Worm (Caenorhabditis elegans) whole organism, L1 larva: ENCODE measurements around the gene mgl-1.
A peak's percentile ranks its signal among the peaks of the same experiment; 100 is the strongest.

ENCODE experiments used
- C04F5.9 ChIP-seq: sonication (generic microtip); optimal IDR thresholded peaks from 2 replicates; lab custom pipeline; 2016; ENCODE audit warnings: missing genetic modification characterization, missing compliant biosample characterization
- C16A3.4 ChIP-seq: fragments of 150-350 bp; optimal IDR thresholded peaks from 2 replicates; lab custom pipeline; 2014; ENCODE audit warnings: missing biosample characterization, missing genetic modification characterization
- C34B4.2 ChIP-seq: sonication (generic microtip); optimal IDR thresholded peaks from 2 replicates; lab custom pipeline; 2017; ENCODE audit warnings: mild to moderate bottlenecking, missing genetic modification characterization, missing compliant biosample characterization
- ama-1 ChIP-seq: fragments of 150-350 bp; optimal IDR thresholded peaks from 2 replicates; lab custom pipeline; 2014
- ceh-82 ChIP-seq, 3 experiments: fragments of 150-350 bp in 1 of 3; sonication (generic microtip) in 2 of 3; optimal IDR thresholded peaks; 2 replicates each; lab custom pipeline; 2014 to 2017; ENCODE audit warnings: missing biosample characterization in 3 of 3, missing genetic modification characterization in 3 of 3
- ceh-90 ChIP-seq: sonication (generic microtip); optimal IDR thresholded peaks from 2 replicates; lab custom pipeline; 2016; ENCODE audit warnings: missing genetic modification characterization, missing compliant biosample characterization
- dpl-1 ChIP-seq, 3 experiments: fragments of 150-350 bp in 2 of 3; sonication (generic microtip) in 1 of 3; optimal IDR thresholded peaks; 2 replicates each; lab custom pipeline; 2014 to 2017; ENCODE audit warnings: missing biosample characterization in 3 of 3, missing genetic modification characterization in 3 of 3, missing genetic modification reagents in 3 of 3
- dsc-1 ChIP-seq: sonication (generic microtip); optimal IDR thresholded peaks from 2 replicates; lab custom pipeline; 2016; ENCODE audit warnings: mild to moderate bottlenecking, missing genetic modification characterization, missing compliant biosample characterization
- efl-1 ChIP-seq, 4 experiments: fragments of 150-350 bp; optimal IDR thresholded peaks in 3 of 4; peaks in 1 of 4; 1 replicate in 1 of 4; 2 replicates in 3 of 4; lab custom pipeline; 2014; ENCODE audit warnings: missing biosample characterization in 2 of 4, missing genetic modification characterization in 2 of 4, missing genetic modification reagents in 2 of 4
- efl-3 ChIP-seq: fragments of 200-800 bp; sonication (Bioruptor generic); optimal IDR thresholded peaks from 2 replicates; lab custom pipeline; 2018; ENCODE audit warnings: mild to moderate bottlenecking, missing genetic modification characterization, missing compliant biosample characterization
- elt-2 ChIP-seq: sonication (generic microtip); optimal IDR thresholded peaks from 2 replicates; lab custom pipeline; 2016; ENCODE audit warnings: missing genetic modification characterization, mild to moderate bottlenecking, inconsistent platforms, missing compliant biosample characterization, missing genetic modification reagents
- elt-3 ChIP-seq, 6 experiments: fragments of 150-350 bp in 1 of 6; sonication (generic microtip); optimal IDR thresholded peaks; 2 replicates each; lab custom pipeline; 2017 to 2018; ENCODE audit warnings: missing biosample characterization in 6 of 6, missing genetic modification characterization in 6 of 6, inconsistent platforms in 1 of 6
- fkh-8 ChIP-seq: sonication (generic microtip); optimal IDR thresholded peaks from 2 replicates; lab custom pipeline; 2016; ENCODE audit warnings: mild to moderate bottlenecking, missing genetic modification characterization, missing compliant biosample characterization
- fos-1 ChIP-seq: fragments of 150-350 bp; optimal IDR thresholded peaks from 2 replicates; lab custom pipeline; 2014; ENCODE audit warnings: missing biosample characterization, missing genetic modification characterization
- hlh-4 ChIP-seq: sonication (generic microtip); optimal IDR thresholded peaks from 2 replicates; lab custom pipeline; 2016; ENCODE audit warnings: mild to moderate bottlenecking, missing genetic modification characterization, missing compliant biosample characterization
- irx-1 ChIP-seq: sonication (generic microtip); optimal IDR thresholded peaks from 2 replicates; lab custom pipeline; 2016; ENCODE audit warnings: missing genetic modification characterization, missing compliant biosample characterization
- isw-1 ChIP-seq: fragments of 200-800 bp; sonication (Bioruptor generic); IDR thresholded peaks from 2 replicates; pipeline ENCODE4 v1.3.6; 2022; ENCODE audit warnings: missing genetic modification characterization, missing compliant biosample characterization
- jun-1 ChIP-seq: fragments of 150-350 bp; optimal IDR thresholded peaks from 2 replicates; lab custom pipeline; 2014; ENCODE audit warnings: missing biosample characterization, missing genetic modification reagents, missing genetic modification characterization
- lin-15B ChIP-seq: fragments of 150-350 bp; sonication (generic microtip); optimal IDR thresholded peaks from 3 replicates; lab custom pipeline; 2014; ENCODE audit warnings: missing biosample characterization, missing genetic modification characterization
- mdl-1 ChIP-seq, 2 experiments: fragments of 150-350 bp; optimal IDR thresholded peaks; 2 replicates each; lab custom pipeline; 2014 to 2017; ENCODE audit warnings: missing biosample characterization in 2 of 2, missing genetic modification characterization in 2 of 2, inconsistent platforms in 1 of 2
- mef-2 ChIP-seq: fragments of 150-350 bp; optimal IDR thresholded peaks from 2 replicates; lab custom pipeline; 2014; ENCODE audit warnings: missing biosample characterization, missing genetic modification characterization
- mep-1 ChIP-seq: fragments of 150-350 bp; optimal IDR thresholded peaks from 2 replicates; lab custom pipeline; 2014; ENCODE audit warnings: missing biosample characterization, missing genetic modification characterization
- nhr-12 ChIP-seq: sonication (generic microtip); optimal IDR thresholded peaks from 2 replicates; lab custom pipeline; 2017; ENCODE audit warnings: missing biosample characterization, missing genetic modification characterization
- nhr-19 ChIP-seq: fragments of 200-800 bp; sonication (Bioruptor generic); conservative IDR thresholded peaks from 2 replicates; pipeline ENCODE4 v1.3.6; 2022; ENCODE audit warnings: missing genetic modification characterization, missing compliant biosample characterization
- nhr-20 ChIP-seq: sonication (generic microtip); optimal IDR thresholded peaks from 2 replicates; lab custom pipeline; 2016; ENCODE audit warnings: mild to moderate bottlenecking, missing genetic modification characterization, missing compliant biosample characterization
- nhr-28 ChIP-seq: fragments of 150-350 bp; optimal IDR thresholded peaks from 2 replicates; lab custom pipeline; 2014; ENCODE audit warnings: missing biosample characterization, missing genetic modification characterization
- nhr-47 ChIP-seq: sonication (generic microtip); optimal IDR thresholded peaks from 2 replicates; lab custom pipeline; 2016; ENCODE audit warnings: mild to moderate bottlenecking, missing genetic modification characterization, moderate library complexity, missing compliant biosample characterization
- nhr-71 ChIP-seq: sonication (generic microtip); optimal IDR thresholded peaks from 2 replicates; lab custom pipeline; 2016; ENCODE audit warnings: mild to moderate bottlenecking, missing genetic modification characterization, moderate library complexity, missing compliant biosample characterization
- nhr-76 ChIP-seq: sonication (generic microtip); optimal IDR thresholded peaks from 2 replicates; lab custom pipeline; 2017; ENCODE audit warnings: missing biosample characterization, missing genetic modification characterization
- nhr-77 ChIP-seq: fragments of 150-350 bp; optimal IDR thresholded peaks from 2 replicates; lab custom pipeline; 2014; ENCODE audit warnings: missing biosample characterization, missing genetic modification characterization
- nhr-84 ChIP-seq: sonication (generic microtip); optimal IDR thresholded peaks from 2 replicates; lab custom pipeline; 2017; ENCODE audit warnings: missing biosample characterization, missing genetic modification characterization
- nhr-85 ChIP-seq: sonication (generic microtip); peaks from one replicate; lab custom pipeline; 2016; ENCODE audit warnings: missing genetic modification characterization, inconsistent platforms, missing compliant biosample characterization
- nhr-90 ChIP-seq: sonication (generic microtip); optimal IDR thresholded peaks from 2 replicates; lab custom pipeline; 2016; ENCODE audit warnings: mild to moderate bottlenecking, missing genetic modification characterization, missing compliant biosample characterization; ENCODE audit not compliant: poor library complexity
- pag-3 ChIP-seq: sonication (generic microtip); optimal IDR thresholded peaks from 2 replicates; lab custom pipeline; 2017; ENCODE audit warnings: missing genetic modification characterization, mild to moderate bottlenecking, missing compliant biosample characterization, antibody characterized with exemption, borderline replicate concordance; ENCODE audit not compliant: insufficient read depth
- pax-3 ChIP-seq: fragments of 200-800 bp; sonication (Bioruptor generic); optimal IDR thresholded peaks from 2 replicates; lab custom pipeline; 2018; ENCODE audit warnings: mild to moderate bottlenecking, missing genetic modification characterization, moderate library complexity, missing compliant biosample characterization
- rnt-1 ChIP-seq: sonication (generic microtip); optimal IDR thresholded peaks from 2 replicates; lab custom pipeline; 2016; ENCODE audit warnings: mild to moderate bottlenecking, missing genetic modification characterization, moderate library complexity, missing compliant biosample characterization
- snpc-4 ChIP-seq: fragments of 150-350 bp; optimal IDR thresholded peaks from 2 replicates; lab custom pipeline; 2014; ENCODE audit warnings: missing biosample characterization, missing genetic modification characterization
- snu-23 ChIP-seq: sonication (generic microtip); optimal IDR thresholded peaks from 2 replicates; lab custom pipeline; 2016; ENCODE audit warnings: missing genetic modification characterization, missing compliant biosample characterization
- sox-4 ChIP-seq: sonication (generic microtip); optimal IDR thresholded peaks from 2 replicates; lab custom pipeline; 2016; ENCODE audit warnings: missing genetic modification characterization, missing compliant biosample characterization
- swsn-7 ChIP-seq: sonication (generic microtip); optimal IDR thresholded peaks from 2 replicates; lab custom pipeline; 2016; ENCODE audit warnings: missing genetic modification characterization, missing compliant biosample characterization
- tlp-1 ChIP-seq: fragments of 150-350 bp; optimal IDR thresholded peaks from 2 replicates; lab custom pipeline; 2014; ENCODE audit warnings: missing biosample characterization, missing genetic modification characterization
- unc-130 ChIP-seq: fragments of 150-350 bp; optimal IDR thresholded peaks from 2 replicates; lab custom pipeline; 2017; ENCODE audit warnings: missing biosample characterization, missing genetic modification characterization, inconsistent platforms
- unc-30 ChIP-seq: sonication (generic microtip); optimal IDR thresholded peaks from 2 replicates; lab custom pipeline; 2017; ENCODE audit warnings: missing biosample characterization, missing genetic modification characterization
- unc-98 ChIP-seq: fragments of 200-800 bp; sonication (Bioruptor generic); IDR thresholded peaks from 2 replicates; pipeline ENCODE4 v1.3.6; 2022; ENCODE audit warnings: missing genetic modification characterization, missing compliant biosample characterization
- vab-15 ChIP-seq: sonication (generic microtip); optimal IDR thresholded peaks from 2 replicates; lab custom pipeline; 2017; ENCODE audit warnings: missing genotype, mild to moderate bottlenecking, missing genetic modification characterization, missing compliant biosample characterization
- xbp-1 ChIP-seq: sonication (generic microtip); optimal IDR thresholded peaks from 2 replicates; lab custom pipeline; 2016; ENCODE audit warnings: missing genetic modification characterization, missing compliant biosample characterization
- zag-1 ChIP-seq: fragments of 150-350 bp; optimal IDR thresholded peaks from 2 replicates; lab custom pipeline; 2014; ENCODE audit warnings: missing biosample characterization, missing genetic modification characterization
- ztf-11 ChIP-seq, 2 experiments: sonication (generic microtip); optimal IDR thresholded peaks; 2 replicates each; lab custom pipeline; 2016 to 2017; ENCODE audit warnings: missing genetic modification characterization in 2 of 2, missing biosample characterization in 1 of 2, missing compliant biosample characterization in 1 of 2
- ztf-4 ChIP-seq: fragments of 150-350 bp; optimal IDR thresholded peaks from 2 replicates; lab custom pipeline; 2014; ENCODE audit warnings: missing biosample characterization, missing genetic modification characterization

Gene mgl-1

ce11 chrX:9932226-9932773 is 43.8 kb downstream of the mgl-1 start, which contains the start of gene tsp-21 (continued):
- TF ChIP-seq ztf-4 (tag; lab: Kevin White, UChicago) (peak; percentile 52), efl-3 (GFP tag; lab: Kevin White, UChicago) (no peak), ceh-90 (no peak), xbp-1 (tag; lab: Kevin White, UChicago) (peak; percentile 62), swsn-7 (tag; lab: Kevin White, UChicago) (peak; percentile 66), ceh-82 (tag; optimal IDR thresholded peaks at IDR 0.05; lab: Kevin White, UChicago) (peak in 2 of 3 experiments; percentile 12 to 87), snpc-4 (no peak), nhr-12 (no peak), vab-15 (tag; lab: Kevin White, UChicago) (no peak), dsc-1 (peak; percentile 11), elt-3 (tag; optimal IDR thresholded peaks at IDR 0.05; lab: Kevin White, UChicago) (peak in 3 of 6 experiments; percentile 18 to 74 (median 38)), lin-15B (tag; lab: Kevin White, UChicago) (no peak), hlh-4 (tag; lab: Kevin White, UChicago) (no peak), tlp-1 (tag; lab: Kevin White, UChicago) (no peak), nhr-77 (peak; percentile 77), nhr-76 (no peak), sox-4 (no peak), irx-1 (tag; lab: Kevin White, UChicago) (peak; percentile 15), C34B4.2 (tag; lab: Kevin White, UChicago) (no peak), ztf-11 (tag; optimal IDR thresholded peaks at IDR 0.05; lab: Kevin White, UChicago) (peak in 1 of 2 experiments; percentile 50), unc-98 (GFP tag; lab: Robert Waterston, UW) (no peak), mep-1 (tag; lab: Kevin White, UChicago) (peak; percentile 88), nhr-20 (peak; percentile 80), pag-3 (tag; lab: Kevin White, UChicago) (no peak), nhr-28 (tag; lab: Kevin White, UChicago) (no peak), nhr-71 (tag; lab: Kevin White, UChicago) (peak; percentile 77), snu-23 (GFP tag; lab: Kevin White, UChicago) (peak; percentile 91), dpl-1 (GFP tag; optimal IDR thresholded peaks at IDR 0.05; lab: Kevin White, UChicago) (peak; percentile 6 to 46 (median 21)), fos-1 (peak; percentile 76), nhr-19 (GFP tag; lab: Robert Waterston, UW) (peak; percentile 57), fkh-8 (tag; lab: Kevin White, UChicago) (peak; percentile 32), mdl-1 (tag; optimal IDR thresholded peaks at IDR 0.05; lab: Kevin White, UChicago) (peak in 1 of 2 experiments; percentile 71), nhr-90 (tag; lab: Kevin White, UChicago) (peak; percentile 65), unc-130 (tag; lab: Kevin White, UChicago) (no peak), mef-2 (tag; lab: Kevin White, UChicago) (no peak), elt-2 (tag; lab: Kevin White, UChicago) (peak; percentile 38), zag-1 (no peak), nhr-85 (tag; lab: Kevin White, UChicago) (peak; percentile 95), unc-30 (tag; lab: Kevin White, UChicago) (no peak), pax-3 (tag; lab: Kevin White, UChicago) (no peak), ama-1 (no peak), nhr-84 (tag; lab: Kevin White, UChicago) (no peak), isw-1 (GFP tag; lab: Robert Waterston, UW) (no peak), C04F5.9 (tag; lab: Kevin White, UChicago) (no peak), nhr-47 (tag; lab: Kevin White, UChicago) (peak; percentile 69), jun-1 (tag; lab: Kevin White, UChicago) (peak; percentile 82), C16A3.4 (peak; percentile 90), efl-1 (optimal IDR thresholded peaks at IDR 0.05; lab: Kevin White, UChicago) (peak; percentile 19 to 54), efl-1 (GFP tag; optimal IDR thresholded peaks at IDR 0.05 in 1 of 2; lab: Kevin White, UChicago) (peak in 1 of 2 experiments; percentile 65), rnt-1 (tag; lab: Kevin White, UChicago) (peak; percentile 73)
